Worm (Caenorhabditis elegans): ENCODE measurements around the gene lgc-31.

ce11 chrV:15515365-15515764 lies 6.5 kb downstream of the lgc-31 start:
- TF ChIP-seq ama-1 (optimal IDR thresholded peaks at IDR 0.05): no peak
- no peak for TF ChIP-seq nhr-237 (tag; optimal IDR thresholded peaks at IDR 0.05)
- TF ChIP-seq R02D3.7 (tag; optimal IDR thresholded peaks at IDR 0.05): no peak
- no peak for TF ChIP-seq elt-3 (tag; optimal IDR thresholded peaks at IDR 0.05)
- TF ChIP-seq unc-39 (tag; optimal IDR thresholded peaks at IDR 0.05): no peak
- no peak for TF ChIP-seq aly-2 (tag; optimal IDR thresholded peaks at IDR 0.05)
- no peak for TF ChIP-seq alr-1 (tag; optimal IDR thresholded peaks at IDR 0.05)
- no peak for TF ChIP-seq nhr-12 (tag; optimal IDR thresholded peaks at IDR 0.05)
- no peak for TF ChIP-seq egl-27 (tag; optimal IDR thresholded peaks at IDR 0.05)
- TF ChIP-seq nhr-77 (tag; optimal IDR thresholded peaks at IDR 0.05): no peak
- no peak for TF ChIP-seq mdl-1 (tag; optimal IDR thresholded peaks at IDR 0.05)
